Fruit fly (Drosophila melanogaster) whole organism, prepupa: ENCODE measurements around the gene mre11.

Experiments
- CG10669 ChIP-seq: fragments of 200-800 bp; sonication (Bioruptor generic); optimal IDR thresholded peaks from 3 replicates; lab custom pipeline; 2018; ENCODE audit warnings: missing biosample characterization, mild to moderate bottlenecking, missing genetic modification characterization, moderate library complexity
- CG15336 ChIP-seq: fragments of 200-800 bp; sonication (Bioruptor generic); IDR thresholded peaks from 2 replicates; pipeline ENCODE4 v1.3.6; 2022; ENCODE audit warnings: missing biosample characterization, missing genetic modification characterization
- CG31627 ChIP-seq: fragments of 200-800 bp; sonication (Bioruptor generic); optimal IDR thresholded peaks from 3 replicates; lab custom pipeline; 2016; ENCODE audit warnings: missing biosample characterization, missing genetic modification characterization
- CG3919 ChIP-seq: fragments of 200-800 bp; sonication (Bioruptor generic); optimal IDR thresholded peaks from 3 replicates; lab custom pipeline; 2016; ENCODE audit warnings: missing biosample characterization, missing genetic modification characterization
- CG4318 ChIP-seq: fragments of 200-800 bp; sonication (Bioruptor generic); optimal IDR thresholded peaks from 3 replicates; lab custom pipeline; 2017; ENCODE audit warnings: missing biosample characterization, mild to moderate bottlenecking, missing genetic modification characterization
- CG8319 ChIP-seq: fragments of 200-800 bp; sonication (Bioruptor generic); optimal IDR thresholded peaks from 3 replicates; lab custom pipeline; 2016; ENCODE audit warnings: missing biosample characterization, missing genetic modification characterization
- Ets21C ChIP-seq: fragments of 200-800 bp; sonication (Bioruptor generic); optimal IDR thresholded peaks from 3 replicates; lab custom pipeline; 2016; ENCODE audit warnings: missing biosample characterization, missing genetic modification characterization
- Hr38 ChIP-seq: sonication (Bioruptor generic); optimal IDR thresholded peaks from 2 replicates; lab custom pipeline; 2016; ENCODE audit warnings: missing biosample characterization, missing genetic modification characterization
- Hr4 ChIP-seq: fragments of 200-800 bp; sonication (Bioruptor generic); optimal IDR thresholded peaks from 3 replicates; lab custom pipeline; 2016; ENCODE audit warnings: missing biosample characterization, missing genetic modification characterization
- achi ChIP-seq: fragments of 200-800 bp; sonication (Bioruptor generic); optimal IDR thresholded peaks from 3 replicates; lab custom pipeline; 2016; ENCODE audit warnings: missing biosample characterization, missing genetic modification characterization
- net ChIP-seq: fragments of 200-800 bp; sonication (Bioruptor generic); optimal IDR thresholded peaks from 3 replicates; lab custom pipeline; 2016; ENCODE audit warnings: missing biosample characterization, missing genetic modification characterization
- pdm3 ChIP-seq: fragments of 200-800 bp; sonication (Bioruptor generic); optimal IDR thresholded peaks from 3 replicates; lab custom pipeline; 2016; ENCODE audit warnings: missing biosample characterization, missing genetic modification characterization
- topi ChIP-seq: fragments of 200-800 bp; sonication (Bioruptor generic); optimal IDR thresholded peaks from 3 replicates; lab custom pipeline; 2016; ENCODE audit warnings: missing biosample characterization, missing genetic modification characterization

dm6 chr2L:11247730-11248129 lies 34.2 kb upstream of the mre11 start:
- no peak for TF ChIP-seq CG3919 (GFP tag; lab: Kevin White, UChicago)
- no peak for TF ChIP-seq CG4318 (GFP tag; lab: Kevin White, UChicago)
- no peak for TF ChIP-seq pdm3 (GFP tag; lab: Kevin White, UChicago)
- TF ChIP-seq CG31627 (GFP tag; lab: Kevin White, UChicago), result no peak
- TF ChIP-seq CG8319 (GFP tag; lab: Kevin White, UChicago), result no peak
- TF ChIP-seq Hr4 (GFP tag; lab: Kevin White, UChicago), result no peak
- TF ChIP-seq Hr38 (GFP tag; lab: Kevin White, UChicago), result no peak
- TF ChIP-seq net (GFP tag; lab: Kevin White, UChicago), result no peak
- no peak for TF ChIP-seq topi
- no peak for TF ChIP-seq CG10669 (GFP tag; lab: Kevin White, UChicago)
- TF ChIP-seq Ets21C (GFP tag; lab: Kevin White, UChicago), result no peak
- TF ChIP-seq CG15336 (GFP tag; lab: Robert Waterston, UW), result no peak
- no peak for TF ChIP-seq achi
